Fruit fly (Drosophila melanogaster): ENCODE results near the gene Socs36E.

Gene Socs36E

DNA sequence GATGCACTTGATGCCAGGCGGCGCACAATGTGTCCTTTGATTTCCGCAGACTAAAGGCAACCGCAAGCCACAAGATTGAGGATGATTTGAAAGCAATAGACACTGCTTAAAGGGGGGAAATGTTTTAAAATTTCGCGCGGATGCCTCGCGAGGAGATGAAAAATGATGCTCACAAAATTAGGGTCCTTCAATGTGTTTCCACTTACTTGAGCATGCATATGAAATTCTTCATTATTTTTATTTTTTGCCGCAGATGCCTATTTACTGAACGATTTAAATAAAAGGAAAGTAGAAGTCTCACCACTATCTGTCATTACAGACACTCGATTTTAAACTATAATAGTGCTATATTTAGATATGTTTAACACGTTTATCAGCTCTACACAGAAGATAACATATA lies 55.9 kb downstream of the Socs36E start, which contains the start of gene Slc25A46b:
Gene Slc25A46b (plus strand): TSS at position 301 of the 400 bp plus-strand sequence.
- no peak for TF ChIP-seq CG9705 (GFP tag; optimal IDR thresholded peaks at IDR 0.05)
- TF ChIP-seq Mio (GFP tag; optimal IDR thresholded peaks at IDR 0.05), result no peak
- TF ChIP-seq HLH106 (tag; optimal IDR thresholded peaks at IDR 0.05), result no peak
- no peak for TF ChIP-seq jim (GFP tag; optimal IDR thresholded peaks at IDR 0.05)
- no peak for TF ChIP-seq Jra (GFP tag; optimal IDR thresholded peaks at IDR 0.05)
- TF ChIP-seq Sp1 (GFP tag; optimal IDR thresholded peaks at IDR 0.05), result no peak
- no peak for TF ChIP-seq Hr83 (GFP tag; optimal IDR thresholded peaks at IDR 0.05; ENCODE audit: poor library complexity, severe bottlenecking)
- no peak for TF ChIP-seq ey (GFP tag; optimal IDR thresholded peaks at IDR 0.05)
- TF ChIP-seq rgr (GFP tag; optimal IDR thresholded peaks at IDR 0.05), result no peak
- TF ChIP-seq Dif (GFP tag; optimal IDR thresholded peaks at IDR 0.05; ENCODE audit: partially characterized antibody), result no peak
- no peak for TF ChIP-seq Hnf4 (GFP tag; optimal IDR thresholded peaks at IDR 0.05)
- TF ChIP-seq psq (GFP tag; optimal IDR thresholded peaks at IDR 0.05), result no peak
- no peak for TF ChIP-seq CG32264 (GFP tag; optimal IDR thresholded peaks at IDR 0.05)

DNA sequence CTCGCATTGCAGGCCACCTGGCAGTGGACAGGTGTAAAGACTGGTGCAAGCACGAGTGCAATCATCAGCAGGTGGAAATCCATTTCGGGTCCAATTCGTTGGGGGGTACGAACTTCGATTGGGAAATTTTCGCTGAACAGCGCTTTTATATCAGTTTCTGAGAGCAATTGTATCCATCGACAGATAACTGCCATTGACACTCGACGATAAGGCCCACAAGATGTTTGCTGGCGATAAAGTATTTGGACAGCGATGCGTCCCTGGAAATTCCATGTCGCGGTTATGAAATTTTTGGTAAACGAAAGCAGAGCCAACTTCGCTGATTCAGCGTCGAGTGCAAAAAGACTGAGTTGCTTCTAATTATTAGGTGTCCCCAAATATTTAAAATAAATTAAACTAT lies 60.1 kb downstream of the Socs36E start, which contains the start of gene CG15153:
Gene CG15153 (minus strand): TSS at position 101 of the 400 bp plus-strand sequence.
- no peak for TF ChIP-seq N (GFP tag; optimal IDR thresholded peaks at IDR 0.05)

DNA sequence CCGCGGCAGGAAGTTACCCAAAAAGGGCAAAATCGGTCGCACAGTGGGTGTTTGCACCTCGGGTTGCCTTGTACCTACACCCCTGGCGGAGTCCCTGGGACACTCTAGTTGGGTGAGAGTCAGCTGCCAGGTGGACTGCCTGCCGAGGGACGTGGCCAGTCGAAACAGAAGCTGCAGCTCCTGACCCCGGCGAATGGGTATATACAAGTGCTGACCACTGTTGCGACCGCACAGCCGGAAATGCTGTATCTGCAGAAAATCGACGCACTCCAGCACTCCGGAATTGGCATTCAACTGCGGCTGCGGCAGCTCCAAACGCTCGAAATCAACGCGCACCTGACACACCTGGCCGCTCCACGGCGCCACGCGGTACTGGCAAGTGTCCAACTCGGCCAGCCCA lies 60.5 kb downstream of the Socs36E start:
- TF ChIP-seq dmrt93B (GFP tag; optimal IDR thresholded peaks at IDR 0.05) (no peak), Dif (GFP tag; optimal IDR thresholded peaks at IDR 0.05; ENCODE audit: partially characterized antibody) (no peak), foxo (GFP tag; optimal IDR thresholded peaks at IDR 0.05) (no peak), rgr (GFP tag; optimal IDR thresholded peaks at IDR 0.05) (no peak), Myc (optimal IDR thresholded peaks at IDR 0.05) (no peak), tai (GFP tag; optimal IDR thresholded peaks at IDR 0.05) (no peak), OdsH (GFP tag; optimal IDR thresholded peaks at IDR 0.05) (no peak), ey (GFP tag; optimal IDR thresholded peaks at IDR 0.05) (no peak)

Measured in whole organism, wandering third instar larva.